Fruit fly (Drosophila melanogaster) Kc167 (cell line): ENCODE measurements around the gene kkv.

Experiments used
- Myc ChIP-seq: fragments of >200 bp; optimal IDR thresholded peaks from 2 replicates; lab custom pipeline; 2017; ENCODE audit warnings: missing external identifiers
- h ChIP-seq: fragments of >200 bp; optimal IDR thresholded peaks from 3 replicates; lab custom pipeline; 2018; ENCODE audit warnings: missing external identifiers
- insv ChIP-seq: fragments of >200 bp; optimal IDR thresholded peaks from 3 replicates; lab custom pipeline; 2018; ENCODE audit warnings: missing external identifiers
- psq ChIP-seq: fragments of >200 bp; optimal IDR thresholded peaks from 2 replicates; lab custom pipeline; 2017; ENCODE audit warnings: missing external identifiers
- ttk ChIP-seq: sonication (Bioruptor generic); optimal IDR thresholded peaks from 2 replicates; lab custom pipeline; 2017; ENCODE audit warnings: missing external identifiers

- no peak for TF ChIP-seq h (lab: Kevin White, UChicago)
- no peak for TF ChIP-seq Myc
- TF ChIP-seq insv (lab: Kevin White, UChicago) = no peak
- no peak for TF ChIP-seq ttk (lab: Kevin White, UChicago)
- no peak for TF ChIP-seq psq (lab: Kevin White, UChicago)
These were observed 3.2 kb downstream of the kkv start for dm6 chr3R:5389435-5389834.
